Worm (Caenorhabditis elegans) whole organism, early embryonic: ENCODE results near the gene K05F1.1.

Experiments
- B0310.2 ChIP-seq: sonication (generic microtip); optimal IDR thresholded peaks from 2 replicates; lab custom pipeline; 2016; ENCODE audit warnings: mild to moderate bottlenecking, missing genetic modification characterization, missing compliant biosample characterization
- F13C5.2 ChIP-seq: sonication (generic microtip); optimal IDR thresholded peaks from 2 replicates; lab custom pipeline; 2017; ENCODE audit warnings: mild to moderate bottlenecking, missing genetic modification characterization, inconsistent platforms, missing compliant biosample characterization
- aly-1 ChIP-seq: sonication (generic microtip); optimal IDR thresholded peaks from 2 replicates; lab custom pipeline; 2016; ENCODE audit warnings: missing genetic modification characterization, missing compliant biosample characterization
- ama-1 ChIP-seq: fragments of 150-350 bp; optimal IDR thresholded peaks from 2 replicates; lab custom pipeline; 2014
- ceh-13 ChIP-seq: fragments of 200-800 bp; sonication (Bioruptor generic); optimal IDR thresholded peaks from 2 replicates; lab custom pipeline; 2018; ENCODE audit warnings: mild to moderate bottlenecking, missing genetic modification characterization, missing compliant biosample characterization
- ceh-36 ChIP-seq: sonication (generic microtip); optimal IDR thresholded peaks from 2 replicates; lab custom pipeline; 2016; ENCODE audit warnings: missing genetic modification characterization, inconsistent platforms, missing compliant biosample characterization
- ets-7 ChIP-seq: sonication (generic microtip); optimal IDR thresholded peaks from 2 replicates; lab custom pipeline; 2016; ENCODE audit warnings: missing genotype, missing genetic modification characterization, missing compliant biosample characterization
- flt-1 ChIP-seq: fragments of 200-800 bp; sonication (Bioruptor generic); IDR thresholded peaks from 2 replicates; pipeline ENCODE4 v1.3.6; 2022; ENCODE audit warnings: missing genetic modification characterization, missing compliant biosample characterization
- hmbx-1 ChIP-seq: sonication (generic microtip); optimal IDR thresholded peaks from 2 replicates; lab custom pipeline; 2016; ENCODE audit warnings: mild to moderate bottlenecking, missing genetic modification characterization, missing compliant biosample characterization
- hmg-4 ChIP-seq: fragments of 200-800 bp; sonication (Bioruptor generic); optimal IDR thresholded peaks from 2 replicates; lab custom pipeline; 2018; ENCODE audit warnings: mild to moderate bottlenecking, missing genetic modification characterization, missing compliant biosample characterization
- hnd-1 ChIP-seq: sonication (generic microtip); optimal IDR thresholded peaks from 2 replicates; lab custom pipeline; 2016; ENCODE audit warnings: missing genetic modification characterization, missing compliant biosample characterization
- pes-1 ChIP-seq: fragments of 200-800 bp; sonication (Bioruptor generic); IDR thresholded peaks from 2 replicates; pipeline ENCODE4 v1.3.6; 2022; ENCODE audit warnings: missing genetic modification reagents, missing genetic modification characterization, missing compliant biosample characterization
- scrt-1 ChIP-seq: fragments of 200-800 bp; sonication (Bioruptor generic); IDR thresholded peaks from 2 replicates; pipeline ENCODE4 v1.3.6; 2022; ENCODE audit warnings: missing genetic modification characterization, missing compliant biosample characterization
- sea-1 ChIP-seq: fragments of 200-800 bp; sonication (Bioruptor generic); conservative IDR thresholded peaks from 2 replicates; pipeline ENCODE4 v1.3.6; 2022; ENCODE audit warnings: missing genetic modification characterization, missing compliant biosample characterization
- tbx-11 ChIP-seq: fragments of 200-800 bp; sonication (Bioruptor generic); IDR thresholded peaks from 2 replicates; pipeline ENCODE4 v1.3.6; 2022; ENCODE audit warnings: missing genetic modification characterization, missing compliant biosample characterization
- tbx-37 ChIP-seq: fragments of 200-800 bp; sonication (Bioruptor generic); conservative IDR thresholded peaks from 2 replicates; pipeline ENCODE4 v1.3.6; 2022; ENCODE audit warnings: missing genetic modification reagents, missing genetic modification characterization, missing compliant biosample characterization
- tra-4 ChIP-seq: sonication (generic microtip); optimal IDR thresholded peaks from 2 replicates; lab custom pipeline; 2017; ENCODE audit warnings: missing genetic modification characterization, missing compliant biosample characterization

K05F1.1 gene

ce11 chrII:5774879-5775278, 26.3 kb upstream of the K05F1.1 start:
- TF ChIP-seq pes-1 (GFP tag; lab: Robert Waterston, UW) = no peak
- no peak for TF ChIP-seq hmg-4 (GFP tag; lab: Kevin White, UChicago)
- TF ChIP-seq scrt-1 (GFP tag; lab: Robert Waterston, UW) = no peak
- TF ChIP-seq F13C5.2 = no peak
- TF ChIP-seq hnd-1 (tag; lab: Kevin White, UChicago) = no peak
- no peak for TF ChIP-seq sea-1
- no peak for TF ChIP-seq hmbx-1 (tag; lab: Kevin White, UChicago)
- no peak for TF ChIP-seq B0310.2 (tag; lab: Kevin White, UChicago)
- TF ChIP-seq tra-4 = no peak
- no peak for TF ChIP-seq tbx-37 (GFP tag; lab: Robert Waterston, UW)
- TF ChIP-seq ets-7 (tag; lab: Kevin White, UChicago) = no peak
- TF ChIP-seq flt-1 = no peak

ce11 chrII:5777372-5777771, 23.8 kb upstream of the K05F1.1 start:
- TF ChIP-seq scrt-1 (GFP tag; lab: Robert Waterston, UW) (no peak), ceh-36 (tag; lab: Kevin White, UChicago) (no peak), tbx-37 (GFP tag; lab: Robert Waterston, UW) (no peak), tbx-11 (GFP tag; lab: Robert Waterston, UW) (no peak), tra-4 (no peak), ceh-13 (no peak), ama-1 (no peak)

- TF ChIP-seq scrt-1 (GFP tag; lab: Robert Waterston, UW) (no peak), ceh-36 (tag; lab: Kevin White, UChicago) (no peak), tbx-37 (GFP tag; lab: Robert Waterston, UW) (no peak), F13C5.2 (peak; percentile 18), sea-1 (no peak)
These were observed 21.3 kb upstream of the K05F1.1 start for ce11 chrII:5779866-5780265.

- peak; percentile 3 for TF ChIP-seq F13C5.2
- peak; percentile 59; the same call in 1 of the 2 replicates for TF ChIP-seq sea-1
- no peak for TF ChIP-seq ama-1
- TF ChIP-seq hmg-4 (GFP tag; lab: Kevin White, UChicago) = peak; percentile 88
- TF ChIP-seq tbx-11 (GFP tag; lab: Robert Waterston, UW) = peak; percentile 71
- TF ChIP-seq hmbx-1 (tag; lab: Kevin White, UChicago) = peak; percentile 4
- peak; percentile 17; the same call in 1 of the 2 replicates for TF ChIP-seq tbx-37 (GFP tag; lab: Robert Waterston, UW)
- TF ChIP-seq hnd-1 (tag; lab: Kevin White, UChicago) = peak; percentile 38
- TF ChIP-seq ceh-36 (tag; lab: Kevin White, UChicago) = peak; percentile 58
- no peak for TF ChIP-seq tra-4
- peak; percentile 92 for TF ChIP-seq aly-1 (tag; lab: Kevin White, UChicago)
- TF ChIP-seq B0310.2 (tag; lab: Kevin White, UChicago) = peak; percentile 77
- peak; percentile 42 for TF ChIP-seq ceh-13
- TF ChIP-seq ets-7 (tag; lab: Kevin White, UChicago) = peak; percentile 58
- peak; percentile 68 for TF ChIP-seq scrt-1 (GFP tag; lab: Robert Waterston, UW)
- TF ChIP-seq pes-1 (GFP tag; lab: Robert Waterston, UW) = peak; percentile 79
- peak; percentile 9; the same call in 1 of the 2 replicates for TF ChIP-seq flt-1
These were observed 19.0 kb upstream of the K05F1.1 start, which contains the start of gene K05F1.6 for ce11 chrII:5781935-5782921. K05F1.6 (plus strand) TSS chrII:5782520.

ce11 chrII:5785504-5785903, 15.7 kb upstream of the K05F1.1 start:
- TF ChIP-seq B0310.2 (tag; lab: Kevin White, UChicago) = no peak
- no peak for TF ChIP-seq ets-7 (tag; lab: Kevin White, UChicago)
- TF ChIP-seq hnd-1 (tag; lab: Kevin White, UChicago) = no peak
- TF ChIP-seq tbx-37 (GFP tag; lab: Robert Waterston, UW) = no peak
- no peak for TF ChIP-seq ceh-13
- no peak for TF ChIP-seq aly-1 (tag; lab: Kevin White, UChicago)
- TF ChIP-seq hmg-4 (GFP tag; lab: Kevin White, UChicago) = no peak
- no peak for TF ChIP-seq tbx-11 (GFP tag; lab: Robert Waterston, UW)
- TF ChIP-seq scrt-1 (GFP tag; lab: Robert Waterston, UW) = no peak
- TF ChIP-seq tra-4 = no peak
- TF ChIP-seq F13C5.2 = no peak
- TF ChIP-seq sea-1 = no peak
- no peak for TF ChIP-seq pes-1 (GFP tag; lab: Robert Waterston, UW)
- no peak for TF ChIP-seq hmbx-1 (tag; lab: Kevin White, UChicago)
- no peak for TF ChIP-seq ceh-36 (tag; lab: Kevin White, UChicago)
- TF ChIP-seq flt-1 = no peak

ce11 chrII:5788815-5789214, 12.4 kb upstream of the K05F1.1 start, which contains the start of gene K05F1.13:
K05F1.13 (plus strand) TSS chrII:5789115.
- TF ChIP-seq ceh-13 = no peak
- no peak for TF ChIP-seq scrt-1 (GFP tag; lab: Robert Waterston, UW)
- no peak for TF ChIP-seq aly-1 (tag; lab: Kevin White, UChicago)
- no peak for TF ChIP-seq hmg-4 (GFP tag; lab: Kevin White, UChicago)
- TF ChIP-seq ama-1 = no peak
- TF ChIP-seq B0310.2 (tag; lab: Kevin White, UChicago) = no peak
- TF ChIP-seq tra-4 = no peak
- no peak for TF ChIP-seq ceh-36 (tag; lab: Kevin White, UChicago)
- no peak for TF ChIP-seq tbx-11 (GFP tag; lab: Robert Waterston, UW)
- TF ChIP-seq hmbx-1 (tag; lab: Kevin White, UChicago) = no peak

ce11 chrII:5790313-5790773, 10.8 kb upstream of the K05F1.1 start, which contains the start of gene lect-2:
lect-2 (plus strand) TSS chrII:5790723.
- no peak for TF ChIP-seq aly-1 (tag; lab: Kevin White, UChicago)
- TF ChIP-seq pes-1 (GFP tag; lab: Robert Waterston, UW) = no peak
- TF ChIP-seq ets-7 (tag; lab: Kevin White, UChicago) = no peak
- TF ChIP-seq hmg-4 (GFP tag; lab: Kevin White, UChicago) = no peak
- no peak for TF ChIP-seq ceh-36 (tag; lab: Kevin White, UChicago)
- no peak for TF ChIP-seq tra-4
- no peak for TF ChIP-seq flt-1
- TF ChIP-seq tbx-37 (GFP tag; lab: Robert Waterston, UW) = no peak
- no peak for TF ChIP-seq ceh-13
- no peak for TF ChIP-seq F13C5.2
- TF ChIP-seq tbx-11 (GFP tag; lab: Robert Waterston, UW) = no peak
- no peak for TF ChIP-seq hnd-1 (tag; lab: Kevin White, UChicago)
- TF ChIP-seq hmbx-1 (tag; lab: Kevin White, UChicago) = no peak
- no peak for TF ChIP-seq sea-1
- no peak for TF ChIP-seq ama-1
- TF ChIP-seq scrt-1 (GFP tag; lab: Robert Waterston, UW) = no peak
- no peak for TF ChIP-seq B0310.2 (tag; lab: Kevin White, UChicago)
